Worm (Caenorhabditis elegans) whole organism, L4 larva: Measurements from ENCODE around the gene mrpl-36.
A peak's percentile ranks its signal among the peaks of the same experiment; 100 is the strongest.

Experiments
- T20F7.1 ChIP-seq: fragments of 200-800 bp; sonication (Bioruptor generic); optimal IDR thresholded peaks from 2 replicates; lab custom pipeline; 2018; ENCODE audit warnings: mild to moderate bottlenecking, missing genetic modification characterization, missing compliant biosample characterization
- T26A8.4 ChIP-seq: fragments of 200-800 bp; sonication (Bioruptor generic); IDR thresholded peaks from 2 replicates; pipeline ENCODE4 v1.3.6; 2022; ENCODE audit warnings: missing genetic modification characterization, missing compliant biosample characterization
- Y75B8A.6 ChIP-seq: fragments of 200-800 bp; sonication (Bioruptor generic); IDR thresholded peaks from 2 replicates; pipeline ENCODE4 v1.3.6; 2022; ENCODE audit warnings: missing genetic modification reagents, missing genetic modification characterization, missing compliant biosample characterization
- aha-1 ChIP-seq: fragments of 150-350 bp; peaks from one replicate; lab custom pipeline; 2014; ENCODE audit warnings: missing biosample characterization, missing genetic modification characterization
- ama-1 ChIP-seq: fragments of 150-350 bp; optimal IDR thresholded peaks from 2 replicates; lab custom pipeline; 2014; ENCODE audit warnings: inconsistent platforms, mixed read lengths
- ceh-20 ChIP-seq: fragments of 200-800 bp; sonication (Bioruptor generic); IDR thresholded peaks from 2 replicates; pipeline ENCODE4 v1.3.6; 2022; ENCODE audit warnings: missing genetic modification reagents, missing genetic modification characterization, missing compliant biosample characterization
- ceh-28 ChIP-seq: fragments of 150-350 bp; optimal IDR thresholded peaks from 2 replicates; lab custom pipeline; 2014; ENCODE audit warnings: missing biosample characterization, missing genetic modification reagents, missing genetic modification characterization
- daf-12 ChIP-seq: fragments of 150-350 bp; optimal IDR thresholded peaks from 2 replicates; lab custom pipeline; 2014; ENCODE audit warnings: missing biosample characterization, missing genetic modification reagents, missing genetic modification characterization
- daf-16 ChIP-seq, 3 experiments: sonication (generic microtip); optimal IDR thresholded peaks; 2 replicates each; lab custom pipeline; 2016 to 2017; ENCODE audit warnings: missing genetic modification characterization in 3 of 3, missing genetic modification reagents in 3 of 3, mild to moderate bottlenecking in 2 of 3, missing compliant biosample characterization in 2 of 3, missing biosample characterization in 1 of 3, moderate library complexity in 1 of 3
- dmd-6 ChIP-seq: fragments of 200-800 bp; sonication (Bioruptor generic); IDR thresholded peaks from 2 replicates; pipeline ENCODE4 v1.3.6; 2022; ENCODE audit warnings: missing genetic modification reagents, missing genetic modification characterization, missing compliant biosample characterization
- dpl-1 ChIP-seq: fragments of 150-350 bp; optimal IDR thresholded peaks from 2 replicates; lab custom pipeline; 2014; ENCODE audit warnings: missing biosample characterization, missing genetic modification reagents, missing genetic modification characterization
- duxl-1 ChIP-seq: sonication (generic microtip); optimal IDR thresholded peaks from 2 replicates; lab custom pipeline; 2016; ENCODE audit warnings: mild to moderate bottlenecking, missing genetic modification characterization, moderate library complexity, missing compliant biosample characterization; ENCODE audit not compliant: poor library complexity
- dve-1 ChIP-seq: sonication (generic microtip); optimal IDR thresholded peaks from 2 replicates; lab custom pipeline; 2017; ENCODE audit warnings: antibody characterized with exemption, mild to moderate bottlenecking, missing genetic modification characterization, missing compliant biosample characterization; ENCODE audit not compliant: insufficient read depth
- hif-1 ChIP-seq, 2 experiments: sonication (generic microtip); optimal IDR thresholded peaks; 2 replicates each; lab custom pipeline; 2016 to 2017; ENCODE audit warnings: missing compliant biosample characterization in 2 of 2, missing genetic modification characterization in 2 of 2, missing genetic modification reagents in 2 of 2, missing genotype in 2 of 2, mild to moderate bottlenecking in 1 of 2
- hlh-11 ChIP-seq: fragments of 200-800 bp; sonication (Bioruptor generic); optimal IDR thresholded peaks from 2 replicates; lab custom pipeline; 2018; ENCODE audit warnings: mild to moderate bottlenecking, missing genetic modification characterization, missing compliant biosample characterization
- hlh-30 ChIP-seq: sonication (generic microtip); optimal IDR thresholded peaks from 2 replicates; lab custom pipeline; 2017; ENCODE audit warnings: antibody characterized with exemption, mild to moderate bottlenecking, missing genetic modification characterization, missing compliant biosample characterization; ENCODE audit not compliant: insufficient read depth
- hmg-1.1 ChIP-seq: fragments of 200-800 bp; sonication (Bioruptor generic); IDR thresholded peaks from 2 replicates; pipeline ENCODE4 v1.3.6; 2022; ENCODE audit warnings: missing genetic modification reagents, missing genetic modification characterization, missing compliant biosample characterization
- lim-7 ChIP-seq: fragments of 200-800 bp; sonication (Bioruptor generic); IDR thresholded peaks from 2 replicates; pipeline ENCODE4 v1.3.6; 2022; ENCODE audit warnings: missing genetic modification characterization, missing compliant biosample characterization
- lin-1 ChIP-seq: fragments of 200-800 bp; sonication (Bioruptor generic); IDR thresholded peaks from 2 replicates; pipeline ENCODE4 v1.3.6; 2022; ENCODE audit warnings: missing genetic modification reagents, missing genetic modification characterization, missing compliant biosample characterization
- lin-13 ChIP-seq: fragments of 150-350 bp; optimal IDR thresholded peaks from 2 replicates; lab custom pipeline; 2014; ENCODE audit warnings: missing biosample characterization, missing genetic modification reagents, missing genetic modification characterization
- lin-29 ChIP-seq: fragments of 200-800 bp; sonication (Bioruptor generic); IDR thresholded peaks from 2 replicates; pipeline ENCODE4 v1.3.6; 2022; ENCODE audit warnings: missing genetic modification reagents, missing genetic modification characterization, missing compliant biosample characterization
- lin-38 ChIP-seq: fragments of 200-800 bp; sonication (Bioruptor generic); IDR thresholded peaks from 2 replicates; pipeline ENCODE4 v1.3.6; 2022; ENCODE audit warnings: missing genetic modification reagents, missing genetic modification characterization, missing compliant biosample characterization
- lsy-2 ChIP-seq, 2 experiments: fragments of 150-350 bp in 1 of 2; sonication (generic microtip) in 1 of 2; optimal IDR thresholded peaks; 2 replicates each; lab custom pipeline; 2014 to 2017; ENCODE audit warnings: missing biosample characterization in 2 of 2, missing genetic modification characterization in 2 of 2
- madf-5 ChIP-seq, 2 experiments: fragments of 200-800 bp; sonication (Bioruptor generic); IDR thresholded peaks; 2 replicates each; pipeline ENCODE4 v1.3.6; 2022; ENCODE audit warnings: missing compliant biosample characterization in 2 of 2, missing genetic modification characterization in 2 of 2
- mdl-1 ChIP-seq, 2 experiments: fragments of 150-350 bp in 1 of 2; sonication (generic microtip) in 1 of 2; optimal IDR thresholded peaks; 2 replicates each; lab custom pipeline; 2014 to 2017; ENCODE audit warnings: missing biosample characterization in 2 of 2, missing genetic modification characterization in 2 of 2
- mdt-29 ChIP-seq: fragments of 200-800 bp; sonication (Bioruptor generic); IDR thresholded peaks from 2 replicates; pipeline ENCODE4 v1.3.6; 2022; ENCODE audit warnings: missing genetic modification reagents, missing genetic modification characterization, missing compliant biosample characterization
- mep-1 ChIP-seq: fragments of 150-350 bp; sonication (generic microtip); optimal IDR thresholded peaks from 3 replicates; lab custom pipeline; 2014; ENCODE audit warnings: missing biosample characterization, missing genetic modification characterization
- mes-2 ChIP-seq: sonication (generic microtip); optimal IDR thresholded peaks from 2 replicates; lab custom pipeline; 2016; ENCODE audit warnings: missing genotype, mild to moderate bottlenecking, missing genetic modification characterization, missing compliant biosample characterization; ENCODE audit not compliant: poor library complexity, severe bottlenecking
- mxl-3 ChIP-seq: fragments of 200-800 bp; sonication (Bioruptor generic); optimal IDR thresholded peaks from 2 replicates; lab custom pipeline; 2018; ENCODE audit warnings: mild to moderate bottlenecking, missing genetic modification characterization, missing compliant biosample characterization
- nhr-102 ChIP-seq: sonication (generic microtip); optimal IDR thresholded peaks from 2 replicates; lab custom pipeline; 2016; ENCODE audit warnings: mild to moderate bottlenecking, missing genetic modification characterization, moderate library complexity, missing compliant biosample characterization
- nhr-11 ChIP-seq: fragments of 150-350 bp; optimal IDR thresholded peaks from 2 replicates; lab custom pipeline; 2014; ENCODE audit warnings: missing biosample characterization, missing genetic modification characterization
- nhr-25 ChIP-seq: sonication (generic microtip); optimal IDR thresholded peaks from 2 replicates; lab custom pipeline; 2017; ENCODE audit warnings: missing genetic modification characterization, mild to moderate bottlenecking, missing compliant biosample characterization, antibody characterized with exemption, moderate library complexity, borderline replicate concordance; ENCODE audit not compliant: insufficient read depth
- nhr-28 ChIP-seq: fragments of 150-350 bp; optimal IDR thresholded peaks from 2 replicates; lab custom pipeline; 2014; ENCODE audit warnings: missing biosample characterization, missing genetic modification characterization
- nhr-48 ChIP-seq: sonication (generic microtip); optimal IDR thresholded peaks from 2 replicates; lab custom pipeline; 2016; ENCODE audit warnings: mild to moderate bottlenecking, missing genetic modification characterization, missing compliant biosample characterization
- nhr-6 ChIP-seq: fragments of 150-350 bp; optimal IDR thresholded peaks from 2 replicates; lab custom pipeline; 2014; ENCODE audit warnings: missing biosample characterization, missing genetic modification characterization
- nhr-77 ChIP-seq: fragments of 150-350 bp; optimal IDR thresholded peaks from 2 replicates; lab custom pipeline; 2014; ENCODE audit warnings: missing biosample characterization, missing genetic modification characterization
- pha-4 ChIP-seq, 2 experiments: fragments of 150-350 bp in 1 of 2; fragments of 200-800 bp in 1 of 2; sonication (Bioruptor generic) in 1 of 2; IDR thresholded peaks in 1 of 2; optimal IDR thresholded peaks in 1 of 2; 2 replicates each; pipeline versions ENCODE4 v1.3.6 to Lab custom; 2014 to 2022; ENCODE audit warnings: missing genetic modification characterization in 2 of 2, missing genetic modification reagents in 2 of 2, missing biosample characterization in 1 of 2, missing compliant biosample characterization in 1 of 2
- rbr-2 ChIP-seq: sonication (generic microtip); optimal IDR thresholded peaks from 2 replicates; lab custom pipeline; 2016; ENCODE audit warnings: missing genotype, missing genetic modification characterization, missing compliant biosample characterization
- snpc-4 ChIP-seq: fragments of 150-350 bp; optimal IDR thresholded peaks from 2 replicates; lab custom pipeline; 2014; ENCODE audit warnings: missing biosample characterization, missing genetic modification characterization
- spr-3 ChIP-seq: fragments of 200-800 bp; sonication (Bioruptor generic); optimal IDR thresholded peaks from 2 replicates; lab custom pipeline; 2018; ENCODE audit warnings: mild to moderate bottlenecking, missing genetic modification characterization, missing compliant biosample characterization
- zfp-3 ChIP-seq: fragments of 200-800 bp; sonication (Bioruptor generic); conservative IDR thresholded peaks from 2 replicates; pipeline ENCODE4 v1.3.6; 2022; ENCODE audit warnings: missing genetic modification reagents, missing genetic modification characterization, missing compliant biosample characterization

Gene mrpl-36

DNA sequence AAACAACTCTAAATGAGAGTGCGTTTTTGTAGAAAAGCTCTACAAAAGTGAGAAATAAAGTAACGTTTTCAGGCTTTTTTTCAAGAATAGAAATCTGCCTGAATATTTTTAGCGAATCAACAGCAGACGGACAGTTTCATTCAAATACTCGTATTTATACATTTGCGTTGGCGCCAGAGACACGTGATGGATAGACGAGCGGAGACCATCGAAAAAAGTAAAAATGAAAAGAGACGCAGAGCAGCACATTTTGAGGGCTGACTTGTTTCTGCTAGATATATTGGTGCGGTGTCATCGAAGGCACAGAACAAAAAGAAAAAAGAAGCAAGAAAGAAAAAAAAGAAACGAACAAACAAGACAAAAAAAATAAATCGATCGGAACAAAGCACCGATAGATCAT, 21.9 kb downstream of the mrpl-36 start:
- TF ChIP-seq mdt-29 (GFP tag; lab: Robert Waterston, UW) (0 out of 2 replicates have a peak, but pooled peaks have one; percentile 45), mdl-1 (tag; optimal IDR thresholded peaks at IDR 0.05; lab: Kevin White, UChicago) (peak in 1 of 2 experiments; percentile 71), lsy-2 (tag; optimal IDR thresholded peaks at IDR 0.05; lab: Kevin White, UChicago) (peak in 1 of 2 experiments; percentile 82), mep-1 (tag; lab: Kevin White, UChicago) (peak; percentile 70), dmd-6 (GFP tag; lab: Robert Waterston, UW) (peak; percentile 21; the same call in 1 of the 2 replicates), aha-1 (tag; lab: Kevin White, UChicago) (peak; percentile 87), spr-3 (no peak), nhr-77 (peak; percentile 55), lin-38 (GFP tag; lab: Robert Waterston, UW) (peak; percentile 62), hlh-30 (tag; lab: Kevin White, UChicago) (peak; percentile 92), zfp-3 (0 out of 2 replicates have a peak, but pooled peaks have one; percentile 63), mes-2 (tag; lab: Kevin White, UChicago) (peak; percentile 56), hmg-1.1 (0 out of 2 replicates have a peak, but pooled peaks have one; percentile 11), duxl-1 (tag; lab: Kevin White, UChicago) (peak; percentile 38), rbr-2 (tag; lab: Kevin White, UChicago) (peak; percentile 29), ama-1 (lab: Kevin White, UChicago) (peak; percentile 66), Y75B8A.6 (GFP tag; lab: Robert Waterston, UW) (0 out of 2 replicates have a peak, but pooled peaks have one; percentile 49), nhr-11 (tag; lab: Kevin White, UChicago) (peak; percentile 27), ceh-20 (peak; percentile 56; the same call in 1 of the 2 replicates), daf-16 (GFP tag; optimal IDR thresholded peaks at IDR 0.05; lab: Kevin White, UChicago) (no peak), daf-16 (tag; optimal IDR thresholded peaks at IDR 0.05; lab: Kevin White, UChicago) (peak; percentile 49), hlh-11 (tag; lab: Kevin White, UChicago) (peak; percentile 73), dpl-1 (peak; percentile 5), nhr-25 (tag; lab: Kevin White, UChicago) (no peak), dve-1 (tag; lab: Kevin White, UChicago) (peak; percentile 67), ceh-28 (no peak), hif-1 (tag; optimal IDR thresholded peaks at IDR 0.05; lab: Kevin White, UChicago) (peak in 1 of 2 experiments; percentile 9), mxl-3 (GFP tag; lab: Kevin White, UChicago) (peak; percentile 21), pha-4 (GFP tag; IDR thresholded peaks at IDR 0.05; lab: Robert Waterston, UW) (peak; percentile 62; the same call in 1 of the 2 replicates), pha-4 (tag; optimal IDR thresholded peaks at IDR 0.05; lab: Kevin White, UChicago) (no peak), nhr-48 (tag; lab: Kevin White, UChicago) (no peak), snpc-4 (tag; lab: Kevin White, UChicago) (no peak), lin-1 (GFP tag; lab: Robert Waterston, UW) (0 out of 2 replicates have a peak, but pooled peaks have one; percentile 45), nhr-6 (tag; lab: Kevin White, UChicago) (peak; percentile 53), lin-29 (GFP tag; lab: Robert Waterston, UW) (no peak), madf-5 (GFP tag; IDR thresholded peaks at IDR 0.05; lab: Robert Waterston, UW) (no peak), T20F7.1 (GFP tag; lab: Kevin White, UChicago) (peak; percentile 24), daf-12 (no peak), nhr-102 (tag; lab: Kevin White, UChicago) (peak; percentile 2), lim-7 (GFP tag; lab: Robert Waterston, UW) (no peak), T26A8.4 (peak; percentile 7; the same call in 1 of the 2 replicates), nhr-28 (tag; lab: Kevin White, UChicago) (peak; percentile 17), lin-13 (GFP tag; lab: Kevin White, UChicago) (peak; percentile 5)
